Worm (Caenorhabditis elegans) whole organism, young adult: ENCODE data around the gene F54D12.9.

Source experiments
- B0336.3 ChIP-seq: fragments of 200-800 bp; sonication (Bioruptor generic); IDR thresholded peaks from 2 replicates; pipeline ENCODE4 v1.3.6; 2022; ENCODE audit warnings: missing genetic modification characterization, missing compliant biosample characterization
- C06A6.2 ChIP-seq: fragments of 200-800 bp; sonication (Bioruptor generic); conservative IDR thresholded peaks from 2 replicates; pipeline ENCODE4 v1.3.6; 2022; ENCODE audit warnings: missing genetic modification characterization, missing compliant biosample characterization
- F39B2.1 ChIP-seq: fragments of 200-800 bp; sonication (Bioruptor generic); IDR thresholded peaks from 2 replicates; pipeline ENCODE4 v1.3.6; 2022; ENCODE audit warnings: missing genetic modification reagents, missing genetic modification characterization, missing compliant biosample characterization
- F57A8.1 ChIP-seq: fragments of 200-800 bp; sonication (Bioruptor generic); optimal IDR thresholded peaks from 2 replicates; lab custom pipeline; 2018; ENCODE audit warnings: mild to moderate bottlenecking, missing genetic modification characterization, moderate library complexity, missing compliant biosample characterization
- Y95B8A.8 ChIP-seq: fragments of 200-800 bp; sonication (Bioruptor generic); IDR thresholded peaks from 2 replicates; pipeline ENCODE4 v1.3.6; 2022; ENCODE audit warnings: missing genetic modification reagents, missing genetic modification characterization, missing compliant biosample characterization
- athp-1 ChIP-seq: sonication (generic microtip); optimal IDR thresholded peaks from 2 replicates; lab custom pipeline; 2017; ENCODE audit warnings: mild to moderate bottlenecking, missing genetic modification characterization, missing compliant biosample characterization
- cebp-1 ChIP-seq, 2 experiments: fragments of 200-800 bp in 1 of 2; sonication (Bioruptor generic) in 1 of 2; sonication (generic microtip) in 1 of 2; IDR thresholded peaks in 1 of 2; optimal IDR thresholded peaks in 1 of 2; 2 replicates each; pipeline versions ENCODE4 v1.3.6 to Lab custom; 2017 to 2022; ENCODE audit warnings: missing compliant biosample characterization in 2 of 2, missing genetic modification characterization in 2 of 2, mild to moderate bottlenecking in 1 of 2, missing genetic modification reagents in 1 of 2, moderate library complexity in 1 of 2
- cebp-2 ChIP-seq: fragments of 200-800 bp; sonication (Bioruptor generic); IDR thresholded peaks from 2 replicates; pipeline ENCODE4 v1.3.6; 2022; ENCODE audit warnings: missing genetic modification characterization, missing compliant biosample characterization
- ceh-79 ChIP-seq: sonication (generic microtip); optimal IDR thresholded peaks from 2 replicates; lab custom pipeline; 2017; ENCODE audit warnings: mild to moderate bottlenecking, missing genetic modification characterization, missing compliant biosample characterization
- dpl-1 ChIP-seq: fragments of 150-350 bp; optimal IDR thresholded peaks from 2 replicates; lab custom pipeline; 2014; ENCODE audit warnings: missing biosample characterization, missing genetic modification reagents, missing genetic modification characterization
- ets-4 ChIP-seq: fragments of 200-800 bp; sonication (Bioruptor generic); optimal IDR thresholded peaks from 2 replicates; lab custom pipeline; 2018; ENCODE audit warnings: mild to moderate bottlenecking, missing genetic modification characterization, missing compliant biosample characterization
- hlh-26 ChIP-seq: fragments of 200-800 bp; sonication (Bioruptor generic); conservative IDR thresholded peaks from 2 replicates; pipeline ENCODE4 v1.3.6; 2022; ENCODE audit warnings: missing genetic modification reagents, missing genetic modification characterization, missing compliant biosample characterization
- lin-54 ChIP-seq: fragments of 200-800 bp; sonication (Bioruptor generic); optimal IDR thresholded peaks from 2 replicates; lab custom pipeline; 2018; ENCODE audit warnings: mild to moderate bottlenecking, missing genetic modification characterization, missing compliant biosample characterization
- lsy-27 ChIP-seq: sonication (generic microtip); optimal IDR thresholded peaks from 2 replicates; lab custom pipeline; 2017; ENCODE audit warnings: missing genetic modification characterization, mild to moderate bottlenecking, missing compliant biosample characterization, antibody characterized with exemption, missing genotype, borderline replicate concordance; ENCODE audit not compliant: insufficient read depth
- nfyb-1 ChIP-seq: fragments of 200-800 bp; sonication (Bioruptor generic); IDR thresholded peaks from 2 replicates; pipeline ENCODE4 v1.3.6; 2022; ENCODE audit warnings: missing genetic modification reagents, missing genetic modification characterization, missing compliant biosample characterization
- nhr-80 ChIP-seq: sonication (generic microtip); optimal IDR thresholded peaks from 2 replicates; lab custom pipeline; 2016; ENCODE audit warnings: missing genetic modification characterization, missing compliant biosample characterization
- nhr-90 ChIP-seq: sonication (generic microtip); optimal IDR thresholded peaks from 2 replicates; lab custom pipeline; 2016; ENCODE audit warnings: missing genotype, mild to moderate bottlenecking, missing genetic modification characterization, missing compliant biosample characterization
- rec-8 ChIP-seq, 2 experiments: sonication (generic microtip); optimal IDR thresholded peaks; 2 replicates each; lab custom pipeline; 2016; ENCODE audit warnings: mild to moderate bottlenecking in 2 of 2, missing genetic modification characterization in 2 of 2, missing genetic modification reagents in 2 of 2, missing genotype in 2 of 2, missing biosample characterization in 1 of 2, missing compliant biosample characterization in 1 of 2, moderate library complexity in 1 of 2
- rpc-1 ChIP-seq, 2 experiments: fragments of 150-350 bp in 1 of 2; sonication (generic microtip) in 1 of 2; optimal IDR thresholded peaks; 2 replicates each; lab custom pipeline; 2014 to 2018; ENCODE audit warnings: missing biosample characterization in 1 of 2, missing genetic modification characterization in 1 of 2, missing genetic modification reagents in 1 of 2, missing genotype in 1 of 2
- sdz-38 ChIP-seq: sonication (generic microtip); optimal IDR thresholded peaks from 2 replicates; lab custom pipeline; 2016; ENCODE audit warnings: missing genotype, missing genetic modification characterization, missing compliant biosample characterization
- sea-2 ChIP-seq: fragments of 200-800 bp; sonication (Bioruptor generic); IDR thresholded peaks from 2 replicates; pipeline ENCODE4 v1.3.6; 2022; ENCODE audit warnings: missing genetic modification characterization, missing compliant biosample characterization
- snpc-1.1 ChIP-seq: sonication (generic microtip); optimal IDR thresholded peaks from 2 replicates; lab custom pipeline; 2017; ENCODE audit warnings: missing genetic modification characterization, mild to moderate bottlenecking, missing compliant biosample characterization, antibody characterized with exemption, moderate library complexity, missing genotype, missing genetic modification reagents; ENCODE audit not compliant: insufficient read depth
- unc-62 ChIP-seq: fragments of 150-350 bp; optimal IDR thresholded peaks from 2 replicates; lab custom pipeline; 2014; ENCODE audit warnings: missing biosample characterization, missing genetic modification reagents, missing genetic modification characterization
- ztf-18 ChIP-seq: sonication (generic microtip); optimal IDR thresholded peaks from 2 replicates; lab custom pipeline; 2016; ENCODE audit warnings: missing genotype, mild to moderate bottlenecking, missing genetic modification characterization, missing compliant biosample characterization
- ztf-25 ChIP-seq: fragments of 200-800 bp; sonication (Bioruptor generic); IDR thresholded peaks from 2 replicates; pipeline ENCODE4 v1.3.6; 2022; ENCODE audit warnings: missing genetic modification reagents, missing genetic modification characterization, missing compliant biosample characterization
- ztf-28 ChIP-seq: fragments of 200-800 bp; sonication (Bioruptor generic); IDR thresholded peaks from 2 replicates; pipeline ENCODE4 v1.3.6; 2022; ENCODE audit warnings: missing genetic modification reagents, missing genetic modification characterization, missing compliant biosample characterization

The F54D12.9 gene

DNA sequence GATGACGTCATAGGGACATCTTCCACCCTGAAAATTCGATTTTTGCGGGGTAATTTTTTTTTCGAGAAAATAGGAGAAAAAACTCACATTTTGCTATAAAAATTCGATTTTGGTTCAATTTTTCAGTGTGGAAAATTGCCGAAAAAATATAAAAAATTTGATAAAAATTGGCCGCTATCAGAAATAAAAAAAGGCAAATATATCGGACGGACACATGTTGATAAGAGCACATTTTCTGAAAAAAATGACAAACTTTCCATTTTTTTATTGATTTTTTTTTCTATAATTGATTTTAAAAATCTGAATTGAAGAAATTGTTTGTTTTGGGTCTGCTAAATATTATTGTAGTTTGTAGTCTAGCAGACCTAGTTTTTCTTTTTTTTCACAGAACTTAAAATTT is 26.0 kb downstream of the F54D12.9 start, which contains the start of gene C13A10.1:
C13A10.1 (minus strand) TSS at position 170 of the 400 bp plus-strand sequence.
- no peak for TF ChIP-seq cebp-1 (GFP tag; IDR thresholded peaks at IDR 0.05; lab: Robert Waterston, UW)
- no peak for TF ChIP-seq cebp-1 (tag; optimal IDR thresholded peaks at IDR 0.05; lab: Kevin White, UChicago)
- TF ChIP-seq nhr-80 (tag; lab: Kevin White, UChicago): peak; percentile 11

DNA sequence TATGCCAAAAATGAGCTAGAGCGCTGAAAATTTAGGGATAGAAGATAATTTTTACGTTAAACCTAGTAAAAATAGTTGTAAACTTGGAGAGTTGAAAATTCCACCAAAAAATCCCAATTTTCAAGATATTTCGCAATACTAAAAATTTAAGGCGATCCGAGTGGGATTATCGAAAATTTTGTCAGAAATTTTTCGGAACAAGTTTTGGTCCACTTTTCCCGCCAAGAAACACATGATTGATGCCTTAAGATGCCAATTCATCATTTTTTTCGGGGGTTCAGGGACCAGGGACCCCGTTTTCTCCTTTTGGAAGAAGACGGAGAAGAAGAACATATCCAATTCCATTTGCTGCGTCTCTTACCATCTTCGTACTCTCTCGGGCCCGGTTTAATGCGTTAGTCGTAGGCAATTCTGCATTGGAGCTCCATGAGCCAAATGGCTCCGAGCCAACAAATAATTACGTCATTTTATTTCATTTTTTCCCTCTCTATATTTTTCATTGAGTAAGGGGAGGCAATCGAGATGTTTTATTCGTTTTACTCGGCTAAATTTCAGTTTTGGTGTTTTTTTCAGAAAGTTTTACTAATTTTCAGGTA is 36.9 kb downstream of the F54D12.9 start:
- TF ChIP-seq cebp-1 (GFP tag; IDR thresholded peaks at IDR 0.05; lab: Robert Waterston, UW) (peak; percentile 75), cebp-1 (tag; optimal IDR thresholded peaks at IDR 0.05; lab: Kevin White, UChicago) (peak; percentile 95), F39B2.1 (GFP tag; lab: Robert Waterston, UW) (no peak)

DNA sequence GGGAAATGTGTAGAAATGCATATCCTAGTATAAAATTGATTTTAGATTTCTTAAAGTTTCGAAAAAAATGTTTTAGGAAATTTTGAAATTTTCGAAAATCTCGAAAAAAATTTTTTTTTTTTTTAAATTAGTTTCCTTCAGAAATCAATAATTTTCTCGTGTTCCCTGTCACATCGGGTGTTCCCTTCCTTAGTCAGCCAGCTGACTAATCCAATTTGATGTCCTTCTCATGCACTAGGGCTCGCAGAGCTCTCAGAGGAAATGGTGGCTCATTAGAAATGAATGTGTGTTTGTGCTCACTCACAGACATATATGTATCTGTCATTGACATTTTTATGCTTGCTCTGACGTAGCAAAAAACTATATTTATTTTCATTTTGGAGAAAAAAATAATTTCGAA is 37.8 kb downstream of the F54D12.9 start:
- TF ChIP-seq ets-4 (GFP tag; lab: Kevin White, UChicago) (no peak), B0336.3 (GFP tag; lab: Robert Waterston, UW) (no peak), ztf-18 (tag; lab: Kevin White, UChicago) (no peak), unc-62 (GFP tag; lab: Kevin White, UChicago) (no peak), rec-8 (tag; optimal IDR thresholded peaks at IDR 0.05; lab: Kevin White, UChicago) (no peak), lsy-27 (tag; lab: Kevin White, UChicago) (no peak)

DNA sequence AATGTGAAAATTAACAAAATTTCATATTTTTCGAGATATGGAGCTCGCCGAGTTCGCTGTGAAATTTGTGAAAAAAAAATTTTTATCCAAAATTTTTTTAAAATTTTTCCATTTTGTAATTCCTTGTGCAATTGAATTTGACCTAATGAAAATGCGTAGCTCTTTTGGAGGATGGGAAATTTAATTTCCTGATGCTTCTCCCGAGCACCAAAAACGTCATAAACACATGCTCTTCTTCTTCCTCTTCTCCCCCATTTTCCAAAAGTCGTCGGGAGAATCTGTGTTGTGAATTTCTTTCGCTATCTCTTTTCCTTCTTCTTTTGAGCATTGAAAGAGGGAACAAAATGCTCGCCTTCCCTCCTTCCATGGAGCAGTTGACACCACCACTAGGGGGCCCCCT is 40.1 kb downstream of the F54D12.9 start:
- TF ChIP-seq C06A6.2 (GFP tag; lab: Robert Waterston, UW) (no peak), cebp-1 (GFP tag; IDR thresholded peaks at IDR 0.05; lab: Robert Waterston, UW) (no peak), cebp-1 (tag; optimal IDR thresholded peaks at IDR 0.05; lab: Kevin White, UChicago) (no peak), lin-54 (GFP tag; lab: Kevin White, UChicago) (no peak), hlh-26 (no peak), Y95B8A.8 (no peak), nhr-90 (tag; lab: Kevin White, UChicago) (no peak), lsy-27 (tag; lab: Kevin White, UChicago) (no peak), sdz-38 (tag; lab: Kevin White, UChicago) (no peak), athp-1 (tag; lab: Kevin White, UChicago) (no peak), snpc-1.1 (tag; lab: Kevin White, UChicago) (no peak), F57A8.1 (GFP tag; lab: Kevin White, UChicago) (no peak), ceh-79 (tag; lab: Kevin White, UChicago) (no peak), ztf-25 (GFP tag; lab: Robert Waterston, UW) (no peak), ztf-28 (no peak), dpl-1 (GFP tag; lab: Kevin White, UChicago) (no peak), cebp-2 (GFP tag; lab: Robert Waterston, UW) (no peak)

DNA sequence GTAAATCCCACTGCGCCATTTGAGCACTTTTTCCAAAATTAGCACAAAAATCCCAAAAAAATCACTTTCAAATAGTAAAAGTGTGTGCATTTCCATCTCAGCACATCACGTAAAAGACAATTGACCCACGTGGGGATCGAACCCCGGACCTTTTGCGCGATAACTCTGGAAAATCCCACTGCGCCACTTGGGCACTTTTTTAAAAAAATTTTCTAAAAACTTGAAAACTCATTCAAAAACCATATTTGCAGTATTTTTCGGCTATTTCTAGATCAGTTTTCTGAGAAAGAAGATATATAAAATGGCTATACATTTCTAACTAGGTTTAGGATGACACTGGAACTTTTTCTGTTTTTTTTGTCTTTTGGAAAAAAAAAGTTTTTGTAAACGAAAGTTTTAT is 41.5 kb downstream of the F54D12.9 start:
- TF ChIP-seq sea-2 (GFP tag; lab: Robert Waterston, UW) (no peak), rpc-1 (optimal IDR thresholded peaks at IDR 0.05; lab: Kevin White, UChicago) (no peak), rpc-1 (tag; optimal IDR thresholded peaks at IDR 0.05; lab: Kevin White, UChicago) (peak; percentile 7)

DNA sequence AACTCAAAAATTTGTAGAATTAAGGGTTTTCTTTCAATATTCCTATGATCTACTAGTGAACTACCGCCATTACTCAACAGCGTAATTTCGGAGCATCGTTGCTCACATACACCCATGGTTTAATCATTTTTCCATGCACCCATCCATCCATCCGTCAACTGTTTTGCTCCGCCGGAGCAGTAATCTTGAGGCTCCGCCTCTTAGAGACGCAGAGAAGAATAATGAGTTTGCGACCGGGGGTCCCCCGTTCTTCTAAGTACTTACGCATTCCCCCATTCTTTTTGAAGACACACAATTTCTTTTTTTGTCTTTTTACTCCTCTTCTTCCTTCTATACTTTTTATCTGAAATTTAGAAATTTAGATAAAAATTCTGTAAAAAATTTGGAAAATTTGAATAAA is 43.3 kb downstream of the F54D12.9 start:
- TF ChIP-seq nfyb-1 (0 out of 2 replicates have a peak, but pooled peaks have one; percentile 30), F57A8.1 (GFP tag; lab: Kevin White, UChicago) (no peak)
